Worm (Caenorhabditis elegans): ENCODE measurements around the gene F46C8.8.
A peak's percentile ranks its signal among the peaks of the same experiment; 100 is the strongest.

The F46C8.8 gene

ce11 chrX:7578308-7578707, 24.1 kb upstream of the F46C8.8 start:
- peak; percentile 38 for TF ChIP-seq atf-7 (tag; optimal IDR thresholded peaks at IDR 0.05)
- TF ChIP-seq Y56A3A.18 (GFP tag; IDR thresholded peaks at IDR 0.05) = no peak
- peak; percentile 87 for TF ChIP-seq nhr-80 (tag; optimal IDR thresholded peaks at IDR 0.05)
- no peak for TF ChIP-seq ztf-26 (tag; optimal IDR thresholded peaks at IDR 0.05)
- no peak for TF ChIP-seq hsf-1 (GFP tag; IDR thresholded peaks at IDR 0.05)
- peak; percentile 20 to 46 for TF ChIP-seq let-607 (tag; optimal IDR thresholded peaks at IDR 0.05)
- TF ChIP-seq cebp-1 (GFP tag; IDR thresholded peaks at IDR 0.05) = no peak
- peak; percentile 74 for TF ChIP-seq cebp-1 (tag; optimal IDR thresholded peaks at IDR 0.05)
- TF ChIP-seq Y53F4B.3 (GFP tag; IDR thresholded peaks at IDR 0.05) = no peak
- TF ChIP-seq dox-1 (GFP tag; IDR thresholded peaks at IDR 0.05) = 0 out of 2 replicates have a peak, but pooled peaks have one; percentile 22
- TF ChIP-seq attf-5 (GFP tag; optimal IDR thresholded peaks at IDR 0.05) = no peak
- TF ChIP-seq tlf-1 (GFP tag; optimal IDR thresholded peaks at IDR 0.05) = no peak

- TF ChIP-seq nfya-2 (GFP tag; IDR thresholded peaks at IDR 0.05) (no peak), ztf-3 (GFP tag; optimal IDR thresholded peaks at IDR 0.05) (no peak), lin-40 (tag; optimal IDR thresholded peaks at IDR 0.05) (no peak), ets-4 (GFP tag; optimal IDR thresholded peaks at IDR 0.05) (no peak), lin-26 (GFP tag; IDR thresholded peaks at IDR 0.05) (peak; percentile 19; the same call in 1 of the 2 replicates), unc-62 (GFP tag; optimal IDR thresholded peaks at IDR 0.05) (no peak), xnd-1 (tag; optimal IDR thresholded peaks at IDR 0.05) (no peak), cebp-1 (GFP tag; IDR thresholded peaks at IDR 0.05) (peak; percentile 58; the same call in 1 of the 2 replicates), cebp-1 (tag; optimal IDR thresholded peaks at IDR 0.05) (peak; percentile 57), attf-5 (GFP tag; optimal IDR thresholded peaks at IDR 0.05) (no peak), ceh-91 (GFP tag; IDR thresholded peaks at IDR 0.05) (no peak), lin-54 (GFP tag; optimal IDR thresholded peaks at IDR 0.05) (no peak), ceh-27 (GFP tag; optimal IDR thresholded peaks at IDR 0.05) (no peak), hlh-12 (tag; optimal IDR thresholded peaks at IDR 0.05) (no peak), hmg-20 (GFP tag; IDR thresholded peaks at IDR 0.05) (no peak), T26A5.8 (tag; optimal IDR thresholded peaks at IDR 0.05) (no peak), sptf-2 (GFP tag; optimal IDR thresholded peaks at IDR 0.05) (no peak), chd-7 (tag; optimal IDR thresholded peaks at IDR 0.05) (no peak)
These were observed 23.4 kb upstream of the F46C8.8 start for ce11 chrX:7577458-7578158.

- TF ChIP-seq egrh-3 (GFP tag; IDR thresholded peaks at IDR 0.05) = no peak
- no peak for TF ChIP-seq cebp-1 (GFP tag; IDR thresholded peaks at IDR 0.05)
- TF ChIP-seq cebp-1 (tag; optimal IDR thresholded peaks at IDR 0.05) = peak; percentile 22
- no peak for TF ChIP-seq mcd-1 (GFP tag; IDR thresholded peaks at IDR 0.05)
- TF ChIP-seq mxl-1 (tag; optimal IDR thresholded peaks at IDR 0.05) = no peak
- TF ChIP-seq hmg-20 (GFP tag; IDR thresholded peaks at IDR 0.05) = no peak
- TF ChIP-seq Y79H2A.3 (GFP tag; conservative IDR thresholded peaks at IDR 0.05) = no peak
- TF ChIP-seq let-607 (tag; optimal IDR thresholded peaks at IDR 0.05) = peak in 1 of 2 experiments; percentile 23
- no peak for TF ChIP-seq him-1 (tag; optimal IDR thresholded peaks at IDR 0.05)
- TF ChIP-seq ceh-100 (GFP tag; IDR thresholded peaks at IDR 0.05) = no peak
- peak; percentile 24 for TF ChIP-seq ets-4 (GFP tag; optimal IDR thresholded peaks at IDR 0.05)
- TF ChIP-seq F55B11.4 (tag; optimal IDR thresholded peaks at IDR 0.05; ENCODE audit: borderline replicate concordance, insufficient read depth) = no peak
- no peak for TF ChIP-seq atf-7 (tag; optimal IDR thresholded peaks at IDR 0.05)
- peak; percentile 94 for TF ChIP-seq nhr-80 (tag; optimal IDR thresholded peaks at IDR 0.05)
- TF ChIP-seq attf-5 (GFP tag; optimal IDR thresholded peaks at IDR 0.05) = no peak
These were observed 21.7 kb upstream of the F46C8.8 start for ce11 chrX:7575939-7576338.

Measured in whole organism, young adult.